Fruit fly (Drosophila melanogaster) Kc167 (cell line): ENCODE results near the gene Exn.
"Not testable (repeated sequence)": the region's sequence is repeated elsewhere in the genome, so short reads cannot be mapped to it uniquely, and the experiment has no call there.

Source experiments
- Myc ChIP-seq: fragments of >200 bp; optimal IDR thresholded peaks from 2 replicates; lab custom pipeline; 2017; ENCODE audit warnings: missing external identifiers
- Sin3A ChIP-seq: fragments of >200 bp; optimal IDR thresholded peaks from 2 replicates; lab custom pipeline; 2018; ENCODE audit warnings: missing external identifiers
- h ChIP-seq: fragments of >200 bp; optimal IDR thresholded peaks from 3 replicates; lab custom pipeline; 2018; ENCODE audit warnings: missing external identifiers
- insv ChIP-seq: fragments of >200 bp; optimal IDR thresholded peaks from 3 replicates; lab custom pipeline; 2018; ENCODE audit warnings: missing external identifiers
- psq ChIP-seq: fragments of >200 bp; optimal IDR thresholded peaks from 2 replicates; lab custom pipeline; 2017; ENCODE audit warnings: missing external identifiers
- ttk ChIP-seq: sonication (Bioruptor generic); optimal IDR thresholded peaks from 2 replicates; lab custom pipeline; 2017; ENCODE audit warnings: missing external identifiers

The Exn gene

DNA sequence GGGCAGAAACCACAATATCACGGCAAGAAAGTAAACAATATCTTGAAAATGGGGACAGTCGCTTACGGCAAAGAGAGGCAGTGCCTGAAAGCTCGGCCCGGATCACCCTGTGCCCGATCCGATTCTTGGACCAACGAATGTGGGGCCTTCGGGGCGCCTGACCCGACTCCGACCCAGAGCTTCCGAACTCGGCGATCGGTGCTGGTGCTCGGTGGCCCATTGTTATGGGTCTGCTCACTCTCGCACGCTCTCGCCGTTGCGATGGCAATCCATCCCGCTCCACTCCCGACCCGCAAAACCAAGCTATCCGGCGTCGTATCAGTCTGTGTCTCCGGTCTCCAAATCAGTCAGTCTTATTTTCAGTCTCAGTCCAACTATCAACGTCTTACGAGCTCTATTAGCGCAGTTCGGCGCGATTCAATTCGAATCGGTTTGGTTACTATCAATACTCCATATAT is at the start of gene Exn:
Gene Exn, plus strand, starts transcription at position 362 of the 458 bp plus-strand sequence.
- TF ChIP-seq insv (no peak), h (lab: Kevin White, UChicago) (no peak), Myc (lab: Kevin White, UChicago) (no peak), Sin3A (lab: Kevin White, UChicago) (no peak), psq (no peak), ttk (no peak)

DNA sequence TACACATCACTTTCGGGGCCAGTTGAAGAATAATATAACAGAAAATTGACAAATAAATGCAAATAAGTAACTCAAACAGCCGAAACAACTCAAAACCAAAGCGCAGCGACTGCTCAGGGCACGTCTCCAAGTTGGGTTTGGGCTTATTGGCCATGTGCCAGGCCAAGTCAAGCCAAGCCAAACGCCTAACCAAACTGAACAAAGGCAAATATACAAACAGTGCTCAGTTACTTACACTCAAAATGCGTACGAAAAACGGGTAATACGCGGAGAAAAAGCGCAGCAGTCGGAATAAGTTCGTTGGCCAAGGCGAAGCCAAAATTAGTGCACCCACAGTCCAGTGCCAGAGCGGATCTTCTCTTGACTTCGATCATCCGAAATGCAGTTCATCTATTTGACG is 46.9 kb upstream of the Exn start, which contains the start of gene CG13028:
Gene CG13028, plus strand, starts transcription at position 301 of the 400 bp plus-strand sequence.
- TF ChIP-seq Myc (lab: Kevin White, UChicago) (no peak), h (lab: Kevin White, UChicago) (no peak), insv (no peak), psq (no peak), ttk (no peak), Sin3A (lab: Kevin White, UChicago) (no peak)

DNA sequence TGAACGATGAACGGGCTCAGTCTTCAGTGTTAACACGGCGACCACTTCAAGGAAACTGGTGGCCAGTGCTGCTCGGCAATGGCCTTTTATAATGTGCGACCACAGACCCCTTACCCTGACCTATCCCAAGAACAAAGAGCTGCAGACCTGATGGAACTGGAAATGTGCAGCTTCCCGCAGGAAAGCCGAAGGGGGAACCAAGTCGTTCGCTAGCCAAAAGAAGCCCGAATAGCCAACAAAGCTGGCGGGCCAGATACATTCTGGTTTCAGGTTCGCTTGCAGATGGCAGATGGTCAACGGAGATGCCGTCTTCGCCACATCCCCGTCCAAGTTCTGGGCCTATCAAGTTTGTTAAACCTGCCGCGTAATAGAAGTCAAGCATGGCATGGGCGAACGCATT is 42.4 kb upstream of the Exn start, which contains the start of gene CG13023:
Gene CG13023, minus strand, starts transcription at position 60 of the 400 bp plus-strand sequence.
- TF ChIP-seq ttk (no peak), psq (no peak), insv (no peak), Sin3A (lab: Kevin White, UChicago) (no peak), h (lab: Kevin White, UChicago) (no peak), Myc (lab: Kevin White, UChicago) (no peak)

DNA sequence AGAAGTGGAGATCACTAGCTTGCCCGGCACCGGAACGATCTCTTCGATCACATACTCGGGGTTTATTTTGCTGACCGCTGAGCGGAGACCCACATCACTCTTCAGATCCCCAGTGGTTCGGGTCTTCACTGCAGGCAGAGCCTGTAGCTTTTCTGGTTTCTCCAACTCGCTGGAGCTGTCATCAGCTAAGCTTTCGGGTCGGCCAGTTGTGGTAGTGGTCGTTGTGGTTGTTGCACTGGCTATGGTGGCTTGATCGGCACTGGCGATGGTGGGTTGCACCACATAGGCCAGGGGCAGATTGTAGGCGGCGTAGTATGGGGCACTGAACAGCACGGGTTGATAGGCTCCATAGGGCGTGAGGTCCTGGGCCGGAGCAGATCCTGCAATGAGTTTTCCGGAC is 39.3 kb upstream of the Exn start:
- TF ChIP-seq h (lab: Kevin White, UChicago) = no peak
- TF ChIP-seq insv = no peak
- no peak for TF ChIP-seq ttk
- TF ChIP-seq psq = no peak
- TF ChIP-seq Myc (lab: Kevin White, UChicago) = no peak
- no peak for TF ChIP-seq Sin3A (lab: Kevin White, UChicago)

DNA sequence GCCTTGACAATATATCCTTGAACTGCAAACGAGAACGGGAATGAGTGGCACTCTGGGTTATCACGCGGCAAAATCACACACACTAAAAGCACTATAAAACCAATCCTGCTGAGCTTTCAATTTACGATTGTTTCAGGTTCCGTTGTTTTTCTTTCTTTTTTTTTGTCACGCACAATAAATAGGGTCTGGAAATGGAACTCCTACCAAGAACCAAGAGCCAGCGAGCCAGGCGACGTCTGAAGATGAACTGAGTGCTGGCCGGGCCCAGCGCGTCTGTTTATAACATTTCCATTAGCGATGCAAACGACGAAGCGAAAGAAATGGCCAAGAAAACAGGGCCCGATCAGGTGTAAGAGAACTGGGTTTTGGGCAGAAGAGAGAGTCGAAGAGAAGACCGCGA is 34.5 kb upstream of the Exn start, which contains the start of gene CG11905:
Gene CG11905, minus strand, starts transcription at position 253 of the 400 bp plus-strand sequence.
- TF ChIP-seq ttk (no peak), Sin3A (lab: Kevin White, UChicago) (no peak), insv (no peak), h (lab: Kevin White, UChicago) (no peak), Myc (lab: Kevin White, UChicago) (no peak), psq (no peak)

DNA sequence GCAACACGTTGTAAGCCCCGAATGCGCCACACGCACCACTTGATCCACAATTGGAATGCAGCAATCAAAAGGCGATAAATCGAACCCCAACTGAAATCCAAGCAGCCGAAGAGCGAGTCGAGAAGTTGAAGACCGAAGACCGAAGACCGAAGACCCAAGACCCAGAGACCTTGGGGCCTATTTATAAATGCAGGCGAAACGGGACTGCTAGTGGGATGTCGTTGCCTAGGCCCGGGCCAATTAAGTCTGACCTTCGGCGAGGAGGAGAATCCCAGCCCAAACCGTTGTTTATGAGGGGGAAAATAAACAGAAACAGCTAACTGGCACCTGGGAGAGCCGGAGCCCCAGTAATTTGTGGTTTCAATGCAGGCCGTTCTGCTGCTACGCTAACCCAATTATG is 33.1 kb upstream of the Exn start:
- TF ChIP-seq Sin3A (lab: Kevin White, UChicago) (no peak), Myc (lab: Kevin White, UChicago) (no peak), insv (no peak), ttk (no peak), psq (no peak)

DNA sequence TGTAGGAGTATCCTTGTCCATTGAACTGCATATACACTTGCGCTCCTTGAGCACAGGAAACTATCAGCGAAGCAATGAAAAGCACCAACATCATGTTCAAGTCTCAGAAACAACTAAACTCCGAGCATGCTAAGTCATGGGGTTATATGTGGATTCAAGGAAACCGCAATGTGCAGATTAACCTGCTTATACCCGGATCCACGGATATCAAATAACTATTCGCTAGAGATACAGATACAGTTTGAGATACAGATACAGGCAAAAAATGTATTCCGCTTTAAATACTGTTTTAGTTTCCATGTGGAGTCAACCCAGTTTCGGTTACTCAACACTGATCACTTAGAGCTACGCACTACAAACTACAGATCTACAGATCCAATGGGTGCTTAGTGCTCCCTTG is 31.0 kb upstream of the Exn start, which contains the start of gene CG13022:
Gene CG13022, minus strand, starts transcription at position 101 of the 400 bp plus-strand sequence.
- TF ChIP-seq Sin3A (lab: Kevin White, UChicago) = no peak
- no peak for TF ChIP-seq psq
- TF ChIP-seq Myc (lab: Kevin White, UChicago) = no peak
- TF ChIP-seq h (lab: Kevin White, UChicago) = no peak
- no peak for TF ChIP-seq insv
- no peak for TF ChIP-seq ttk

DNA sequence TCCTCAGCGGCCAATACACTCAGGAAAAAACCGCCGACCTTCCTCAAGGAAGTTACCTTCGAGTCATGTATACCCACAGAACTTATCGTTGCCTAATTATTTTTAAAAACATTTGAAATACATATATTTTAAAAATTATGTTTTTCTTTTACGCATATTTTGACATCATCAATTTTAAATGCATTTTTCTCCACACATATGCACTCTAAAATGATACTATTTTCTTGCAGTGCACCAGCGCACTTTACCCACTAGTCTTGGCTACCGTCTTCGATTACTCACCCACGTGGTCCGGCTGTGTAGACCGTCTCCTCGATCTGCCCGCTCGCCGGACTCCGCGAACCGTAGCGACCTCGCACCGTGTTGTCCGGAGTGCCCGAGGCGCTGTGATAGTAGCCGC is 28.5 kb upstream of the Exn start:
- TF ChIP-seq Myc (lab: Kevin White, UChicago) = no peak

DNA sequence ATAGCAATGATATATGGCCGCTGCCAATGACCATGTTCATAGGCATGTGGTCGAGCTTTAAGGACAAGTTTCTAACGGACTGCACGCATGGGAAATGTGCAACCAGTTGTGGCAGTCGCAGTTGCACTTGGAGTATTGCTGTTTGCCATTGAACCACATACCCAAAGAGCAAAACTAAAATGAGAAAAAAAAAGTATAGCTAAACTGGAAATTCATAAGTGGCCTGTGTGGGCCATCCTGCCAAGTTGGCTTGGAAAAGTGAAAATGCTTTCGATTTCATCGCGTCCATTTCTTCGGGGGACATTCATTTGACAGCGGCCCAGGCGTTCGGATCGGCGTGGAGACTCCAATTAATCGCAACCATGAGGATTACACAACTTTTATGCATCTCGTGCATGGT is 25.8 kb upstream of the Exn start, which contains the start of gene Obp73a:
Gene Obp73a, plus strand, starts transcription at position 301 of the 400 bp plus-strand sequence.
- TF ChIP-seq h (lab: Kevin White, UChicago) = no peak

DNA sequence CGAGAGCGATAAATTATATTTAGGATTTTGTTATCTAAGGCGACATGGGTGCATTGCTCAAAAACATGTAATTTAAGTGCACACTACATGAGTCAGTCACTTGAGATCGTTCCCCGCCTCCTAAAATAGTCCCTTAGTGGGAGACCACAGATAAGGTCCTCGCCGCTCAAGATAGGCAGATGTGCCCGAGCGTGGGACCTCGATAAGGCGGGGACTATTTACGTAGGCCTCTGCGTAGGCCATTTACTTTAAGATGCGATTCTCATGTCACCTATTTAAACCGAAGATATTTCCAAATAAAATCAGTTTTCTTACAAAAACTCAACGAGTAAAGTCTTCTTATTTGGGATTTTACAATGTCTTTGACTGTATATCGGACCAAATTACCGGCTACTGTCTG is 15.3 kb upstream of the Exn start, which contains the start of gene Ogdh:
Gene Ogdh, plus strand, starts transcription at position 301 of the 400 bp plus-strand sequence.
- TF ChIP-seq ttk; Myc (lab: Kevin White, UChicago); Sin3A (lab: Kevin White, UChicago): not testable (repeated sequence)

DNA sequence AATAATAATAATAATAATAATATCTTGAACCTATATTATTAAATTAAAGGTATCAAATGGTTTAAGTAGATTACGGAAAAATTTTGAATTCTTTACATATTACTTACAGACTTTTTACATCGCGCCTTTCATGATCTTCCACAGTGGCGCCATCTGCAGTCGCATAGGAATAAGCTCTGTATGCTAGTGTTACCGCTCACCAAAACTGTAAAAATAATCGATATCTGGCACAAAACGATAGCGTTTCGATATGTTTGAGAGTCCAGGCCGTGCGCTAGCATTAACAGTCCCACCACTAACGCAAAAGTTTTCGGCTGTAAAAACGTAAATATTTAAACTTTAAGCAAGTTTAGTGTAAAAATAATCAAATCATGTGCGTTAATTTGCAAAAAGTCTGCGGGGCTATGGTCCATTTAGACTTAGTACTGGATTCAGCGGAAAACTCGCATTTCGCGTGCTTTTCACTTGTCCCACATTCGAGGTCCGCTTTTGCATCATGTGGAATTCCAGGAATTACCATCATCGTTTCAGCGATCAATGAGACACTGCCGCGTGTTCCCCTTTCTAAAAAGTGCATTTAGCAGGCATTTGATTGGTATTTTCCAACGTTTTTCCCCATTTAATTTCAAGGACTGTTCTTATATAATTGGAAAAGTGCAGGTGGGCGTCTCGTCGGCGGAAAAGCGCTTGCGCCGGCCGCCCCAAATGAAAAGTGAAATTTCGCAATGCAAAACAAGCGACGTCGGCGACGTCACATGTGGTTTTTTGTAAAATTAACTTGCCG is 14.4 kb upstream of the Exn start:
- TF ChIP-seq Myc (lab: Kevin White, UChicago) = no peak
- TF ChIP-seq h (lab: Kevin White, UChicago) = no peak
- TF ChIP-seq psq = no peak
- TF ChIP-seq ttk = no peak
- no peak for TF ChIP-seq insv
- no peak for TF ChIP-seq Sin3A (lab: Kevin White, UChicago)

DNA sequence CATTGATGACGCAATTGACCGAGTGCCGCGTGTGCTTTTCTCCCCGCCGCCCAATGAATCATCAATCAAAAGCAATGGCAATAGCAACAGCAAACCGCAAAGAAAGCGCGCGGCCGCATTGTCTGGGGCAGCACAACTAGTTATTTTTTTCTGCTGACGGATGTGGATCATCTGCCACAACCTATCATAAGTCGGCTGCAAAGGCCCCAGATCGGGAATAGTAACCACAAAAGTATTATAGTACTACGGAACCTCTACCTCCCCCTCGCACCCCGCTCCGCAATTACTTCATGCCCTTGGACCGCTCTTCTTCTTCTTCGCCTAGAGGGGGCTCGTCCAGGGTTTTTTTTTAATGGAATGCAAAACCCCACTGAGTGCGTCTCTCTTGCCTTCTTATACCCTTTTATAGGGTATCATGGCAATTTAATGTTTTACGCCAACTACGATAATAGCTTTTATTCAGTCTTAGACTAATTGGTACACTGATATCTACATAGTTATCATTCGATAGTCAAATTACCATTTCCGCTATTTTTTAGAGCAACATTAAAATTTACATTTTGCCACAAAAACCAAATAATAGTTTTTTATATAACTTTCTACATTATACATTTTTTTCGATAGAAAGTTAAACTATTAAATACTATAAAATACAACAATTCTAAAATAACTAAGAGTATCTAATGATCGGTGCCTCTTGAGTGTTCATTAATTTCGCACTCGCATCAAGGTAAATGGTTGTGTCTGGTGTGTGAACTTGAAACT is 13.6 kb upstream of the Exn start:
- TF ChIP-seq psq (no peak), ttk (no peak), h (lab: Kevin White, UChicago) (no peak), Myc (lab: Kevin White, UChicago) (no peak)
